Worm (Caenorhabditis elegans) whole organism, late embryonic: Measurements from ENCODE around the gene F46B6.12.

Source experiments
- C08G9.2 ChIP-seq: sonication (generic microtip); optimal IDR thresholded peaks from 2 replicates; lab custom pipeline; 2016; ENCODE audit warnings: mild to moderate bottlenecking, missing genetic modification characterization, moderate library complexity, missing compliant biosample characterization
- C38D4.7 ChIP-seq: fragments of 200-800 bp; sonication (Bioruptor generic); optimal IDR thresholded peaks from 2 replicates; lab custom pipeline; 2018; ENCODE audit warnings: mild to moderate bottlenecking, missing genetic modification characterization, moderate library complexity, missing compliant biosample characterization
- F13H6.1 ChIP-seq: sonication (generic microtip); optimal IDR thresholded peaks from 2 replicates; lab custom pipeline; 2016; ENCODE audit warnings: missing genetic modification characterization, missing compliant biosample characterization
- K09A11.1 ChIP-seq: sonication (generic microtip); optimal IDR thresholded peaks from 2 replicates; lab custom pipeline; 2017; ENCODE audit warnings: antibody characterized with exemption, mild to moderate bottlenecking, missing genetic modification characterization, missing compliant biosample characterization; ENCODE audit not compliant: insufficient read depth
- ama-1 ChIP-seq: fragments of 150-350 bp; optimal IDR thresholded peaks from 2 replicates; lab custom pipeline; 2014
- ceh-14 ChIP-seq: sonication (generic microtip); optimal IDR thresholded peaks from 2 replicates; lab custom pipeline; 2016; ENCODE audit warnings: missing genotype, missing genetic modification characterization, missing compliant biosample characterization
- ceh-18 ChIP-seq: sonication (generic microtip); optimal IDR thresholded peaks from 2 replicates; lab custom pipeline; 2016; ENCODE audit warnings: missing genetic modification characterization, missing compliant biosample characterization
- ceh-19 ChIP-seq: fragments of 200-800 bp; sonication (Bioruptor generic); optimal IDR thresholded peaks from 2 replicates; lab custom pipeline; 2018; ENCODE audit warnings: mild to moderate bottlenecking, missing genetic modification characterization, missing compliant biosample characterization
- ceh-2 ChIP-seq: sonication (generic microtip); optimal IDR thresholded peaks from 2 replicates; lab custom pipeline; 2016; ENCODE audit warnings: missing genotype, missing genetic modification characterization, missing compliant biosample characterization
- ceh-22 ChIP-seq: sonication (generic microtip); optimal IDR thresholded peaks from 2 replicates; lab custom pipeline; 2017; ENCODE audit warnings: missing biosample characterization, missing genetic modification characterization
- ceh-30 ChIP-seq: fragments of 150-350 bp; optimal IDR thresholded peaks from 2 replicates; lab custom pipeline; 2014; ENCODE audit warnings: missing biosample characterization, missing genetic modification characterization
- ceh-48 ChIP-seq: sonication (generic microtip); optimal IDR thresholded peaks from 2 replicates; lab custom pipeline; 2016; ENCODE audit warnings: missing genetic modification characterization, inconsistent platforms, missing compliant biosample characterization
- ceh-6 ChIP-seq: fragments of 200-800 bp; sonication (Bioruptor generic); optimal IDR thresholded peaks from 2 replicates; lab custom pipeline; 2018; ENCODE audit warnings: mild to moderate bottlenecking, missing genetic modification characterization, missing compliant biosample characterization
- ceh-9 ChIP-seq: sonication (generic microtip); optimal IDR thresholded peaks from 2 replicates; lab custom pipeline; 2016; ENCODE audit warnings: mild to moderate bottlenecking, missing genetic modification characterization, inconsistent platforms, missing compliant biosample characterization
- dmd-4 ChIP-seq: sonication (generic microtip); optimal IDR thresholded peaks from 2 replicates; lab custom pipeline; 2016; ENCODE audit warnings: borderline replicate concordance, missing genetic modification characterization, missing compliant biosample characterization
- fax-1 ChIP-seq: sonication (generic microtip); optimal IDR thresholded peaks from 2 replicates; lab custom pipeline; 2016; ENCODE audit warnings: missing genotype, missing genetic modification characterization, missing compliant biosample characterization
- fkh-10 ChIP-seq: fragments of 150-350 bp; optimal IDR thresholded peaks from 2 replicates; lab custom pipeline; 2014; ENCODE audit warnings: missing biosample characterization, missing genetic modification reagents, missing genetic modification characterization
- fkh-6 ChIP-seq: sonication (generic microtip); optimal IDR thresholded peaks from 2 replicates; lab custom pipeline; 2016; ENCODE audit warnings: missing genetic modification characterization, missing compliant biosample characterization
- hlh-15 ChIP-seq: sonication (generic microtip); optimal IDR thresholded peaks from 2 replicates; lab custom pipeline; 2016; ENCODE audit warnings: missing genetic modification characterization, missing compliant biosample characterization
- lim-6 ChIP-seq: sonication (generic microtip); optimal IDR thresholded peaks from 2 replicates; lab custom pipeline; 2016; ENCODE audit warnings: missing genetic modification characterization, missing compliant biosample characterization
- madf-2 ChIP-seq: sonication (generic microtip); optimal IDR thresholded peaks from 2 replicates; lab custom pipeline; 2017; ENCODE audit warnings: missing genetic modification characterization, missing compliant biosample characterization
- mec-3 ChIP-seq: sonication (generic microtip); optimal IDR thresholded peaks from 2 replicates; lab custom pipeline; 2016; ENCODE audit warnings: borderline replicate concordance, missing genetic modification characterization, missing compliant biosample characterization
- nfya-1 ChIP-seq: sonication (generic microtip); optimal IDR thresholded peaks from 2 replicates; lab custom pipeline; 2017; ENCODE audit warnings: missing genetic modification characterization, mild to moderate bottlenecking, missing compliant biosample characterization, antibody characterized with exemption, moderate library complexity
- nhr-11 ChIP-seq: fragments of 150-350 bp; optimal IDR thresholded peaks from 2 replicates; lab custom pipeline; 2014; ENCODE audit warnings: missing biosample characterization, missing genetic modification characterization
- odd-2 ChIP-seq: sonication (generic microtip); optimal IDR thresholded peaks from 2 replicates; lab custom pipeline; 2017; ENCODE audit warnings: antibody characterized with exemption, mild to moderate bottlenecking, missing genetic modification characterization, missing compliant biosample characterization
- pat-9 ChIP-seq: fragments of 200-800 bp; sonication (Bioruptor generic); optimal IDR thresholded peaks from 2 replicates; lab custom pipeline; 2018; ENCODE audit warnings: mild to moderate bottlenecking, missing genetic modification characterization, moderate library complexity, missing compliant biosample characterization
- pax-1 ChIP-seq: fragments of 150-350 bp; optimal IDR thresholded peaks from 2 replicates; lab custom pipeline; 2014; ENCODE audit warnings: missing biosample characterization, missing genetic modification characterization
- pha-4 ChIP-seq: fragments of 150-350 bp; optimal IDR thresholded peaks from 2 replicates; lab custom pipeline; 2018; ENCODE audit warnings: missing biosample characterization, missing genetic modification reagents, missing genetic modification characterization
- pqm-1 ChIP-seq: sonication (generic microtip); optimal IDR thresholded peaks from 2 replicates; lab custom pipeline; 2016; ENCODE audit warnings: missing genetic modification characterization, missing compliant biosample characterization
- ref-2 ChIP-seq: sonication (generic microtip); optimal IDR thresholded peaks from 2 replicates; lab custom pipeline; 2016; ENCODE audit warnings: missing genetic modification characterization, missing compliant biosample characterization
- sdc-2 ChIP-seq: sonication (generic microtip); optimal IDR thresholded peaks from 2 replicates; lab custom pipeline; 2016; ENCODE audit warnings: missing genotype, missing genetic modification characterization, missing compliant biosample characterization
- syd-9 ChIP-seq: sonication (generic microtip); optimal IDR thresholded peaks from 2 replicates; lab custom pipeline; 2016; ENCODE audit warnings: mild to moderate bottlenecking, missing genetic modification characterization, moderate library complexity, missing compliant biosample characterization
- tbx-2 ChIP-seq: sonication (generic microtip); optimal IDR thresholded peaks from 2 replicates; lab custom pipeline; 2016; ENCODE audit warnings: missing genetic modification characterization, missing compliant biosample characterization
- ttx-3 ChIP-seq: sonication (generic microtip); optimal IDR thresholded peaks from 2 replicates; lab custom pipeline; 2016; ENCODE audit warnings: missing genetic modification reagents, missing genetic modification characterization, missing compliant biosample characterization
- unc-3 ChIP-seq, 2 experiments: fragments of 200-800 bp in 1 of 2; sonication (Bioruptor generic) in 1 of 2; sonication (generic microtip) in 1 of 2; conservative IDR thresholded peaks in 1 of 2; optimal IDR thresholded peaks in 1 of 2; 2 replicates each; pipeline versions ENCODE4 v1.3.6 to Lab custom; 2016 to 2022; ENCODE audit warnings: missing compliant biosample characterization in 2 of 2, missing genetic modification characterization in 2 of 2, missing genetic modification reagents in 1 of 2
- unc-42 ChIP-seq: sonication (generic microtip); optimal IDR thresholded peaks from 2 replicates; lab custom pipeline; 2016; ENCODE audit warnings: missing genotype, missing genetic modification characterization, missing compliant biosample characterization
- unc-55 ChIP-seq: sonication (generic microtip); optimal IDR thresholded peaks from 2 replicates; lab custom pipeline; 2017; ENCODE audit warnings: missing biosample characterization, missing genetic modification reagents, missing genetic modification characterization
- ztf-16 ChIP-seq: sonication (generic microtip); optimal IDR thresholded peaks from 2 replicates; lab custom pipeline; 2017; ENCODE audit warnings: missing genetic modification characterization, missing compliant biosample characterization

Gene F46B6.12

ce11 chrV:9782045-9782444, 6.4 kb upstream of the F46B6.12 start:
- TF ChIP-seq ceh-18 (tag; lab: Kevin White, UChicago) (no peak), pqm-1 (tag; lab: Kevin White, UChicago) (no peak), fax-1 (tag; lab: Kevin White, UChicago) (no peak), ceh-9 (tag; lab: Kevin White, UChicago) (no peak), C38D4.7 (no peak), pha-4 (no peak), odd-2 (tag; lab: Kevin White, UChicago) (no peak), ceh-6 (GFP tag; lab: Kevin White, UChicago) (no peak), madf-2 (no peak), hlh-15 (tag; lab: Kevin White, UChicago) (no peak), K09A11.1 (tag; lab: Kevin White, UChicago) (no peak), pat-9 (tag; lab: Kevin White, UChicago) (no peak), fkh-10 (GFP tag; lab: Kevin White, UChicago) (no peak), C08G9.2 (tag; lab: Kevin White, UChicago) (no peak), nfya-1 (tag; lab: Kevin White, UChicago) (no peak), unc-55 (GFP tag; lab: Kevin White, UChicago) (no peak)

ce11 chrV:9779418-9779817, 3.8 kb upstream of the F46B6.12 start, which contains the start of gene F46B6.4:
Gene F46B6.4 (minus strand): TSS chrV:9779518.
- TF ChIP-seq unc-55 (GFP tag; lab: Kevin White, UChicago) (no peak), fax-1 (tag; lab: Kevin White, UChicago) (no peak), syd-9 (tag; lab: Kevin White, UChicago) (no peak), ceh-2 (tag; lab: Kevin White, UChicago) (no peak), pqm-1 (tag; lab: Kevin White, UChicago) (no peak), pax-1 (tag; lab: Kevin White, UChicago) (no peak), lim-6 (tag; lab: Kevin White, UChicago) (no peak), ceh-19 (GFP tag; lab: Kevin White, UChicago) (no peak), tbx-2 (tag; lab: Kevin White, UChicago) (no peak), mec-3 (tag; lab: Kevin White, UChicago) (no peak), sdc-2 (tag; lab: Kevin White, UChicago) (no peak), fkh-6 (tag; lab: Kevin White, UChicago) (no peak), F13H6.1 (tag; lab: Kevin White, UChicago) (no peak)

ce11 chrV:9777645-9778044, 2.0 kb upstream of the F46B6.12 start, which contains the start of gene smg-4:
Gene smg-4 (minus strand): TSS chrV:9777745.
- TF ChIP-seq F13H6.1 (tag; lab: Kevin White, UChicago) (no peak), ztf-16 (tag; lab: Kevin White, UChicago) (no peak), unc-3 (GFP tag; conservative IDR thresholded peaks at IDR 0.05; lab: Robert Waterston, UW) (no peak), unc-3 (tag; optimal IDR thresholded peaks at IDR 0.05; lab: Kevin White, UChicago) (no peak), ttx-3 (tag; lab: Kevin White, UChicago) (no peak), pax-1 (tag; lab: Kevin White, UChicago) (no peak), ref-2 (tag; lab: Kevin White, UChicago) (no peak), ama-1 (no peak), ceh-14 (tag; lab: Kevin White, UChicago) (no peak), unc-42 (no peak), C08G9.2 (tag; lab: Kevin White, UChicago) (no peak), ceh-2 (tag; lab: Kevin White, UChicago) (no peak), ceh-22 (tag; lab: Kevin White, UChicago) (no peak), ceh-30 (tag; lab: Kevin White, UChicago) (no peak), nhr-11 (tag; lab: Kevin White, UChicago) (no peak), unc-55 (GFP tag; lab: Kevin White, UChicago) (no peak), dmd-4 (tag; lab: Kevin White, UChicago) (no peak), madf-2 (no peak), ceh-48 (tag; lab: Kevin White, UChicago) (no peak)
